Fruit fly (Drosophila melanogaster): ENCODE results near the gene CG14137.

DNA sequence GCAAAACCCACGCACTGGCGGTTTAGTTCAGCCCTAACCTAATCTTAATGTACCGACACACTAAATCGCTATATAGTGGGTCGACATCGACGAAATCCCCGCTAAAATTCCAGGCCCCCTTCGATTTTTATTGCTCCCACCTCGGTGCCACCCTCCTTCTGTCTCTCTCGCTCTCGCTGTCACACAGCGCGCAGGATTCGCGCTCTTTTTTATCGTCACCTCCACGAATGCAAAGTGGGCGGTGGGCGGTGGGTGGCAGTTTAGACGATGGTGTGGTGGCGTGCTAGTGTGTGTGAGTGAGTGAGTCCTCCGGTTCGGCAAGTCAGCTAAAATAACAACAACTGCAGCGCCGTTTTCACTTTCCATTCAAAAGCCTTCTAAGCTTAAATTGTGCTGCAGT, 2.2 kb upstream of the CG14137 start:
- TF ChIP-seq CTCF (optimal IDR thresholded peaks at IDR 0.05) (no peak), CG8478 (optimal IDR thresholded peaks at IDR 0.05) (no peak)

Measured in S2 (cell line).